Worm (Caenorhabditis elegans): Measurements from ENCODE around the gene spig-4.

- TF ChIP-seq F13H6.1 (tag; optimal IDR thresholded peaks at IDR 0.05) (no peak), ttx-3 (tag; optimal IDR thresholded peaks at IDR 0.05) (no peak)
Measured at ce11 chrV:14268616-14269015, 38.1 kb downstream of the spig-4 start, which contains the start of gene F40G12.4.

All from whole organism, late embryonic.